Fruit fly (Drosophila melanogaster) whole organism, embryonic: ENCODE data around the gene CG4424.

Experiments used
- Atf-2 ChIP-seq: fragments of 200-800 bp; sonication (Bioruptor generic); optimal IDR thresholded peaks from 2 replicates; lab custom pipeline; 2016; ENCODE audit warnings: missing biosample characterization, missing genetic modification characterization
- Atf3 ChIP-seq: fragments of 200-800 bp; sonication (Bioruptor generic); optimal IDR thresholded peaks from 3 replicates; lab custom pipeline; 2016; ENCODE audit warnings: missing biosample characterization, missing genetic modification characterization
- CG12071 ChIP-seq: fragments of 200-800 bp; sonication (Bioruptor generic); optimal IDR thresholded peaks from 3 replicates; lab custom pipeline; 2018; ENCODE audit warnings: missing biosample characterization, mild to moderate bottlenecking, missing genetic modification characterization
- CG12155 ChIP-seq: fragments of 200-800 bp; sonication (Bioruptor generic); optimal IDR thresholded peaks from 3 replicates; lab custom pipeline; 2016; ENCODE audit warnings: missing biosample characterization, missing genetic modification characterization
- CG12942 ChIP-seq: fragments of 200-800 bp; sonication (Bioruptor generic); optimal IDR thresholded peaks from 3 replicates; lab custom pipeline; 2016; ENCODE audit warnings: missing biosample characterization, missing genetic modification characterization
- CG14965 ChIP-seq: fragments of 200-800 bp; sonication (Bioruptor generic); optimal IDR thresholded peaks from 2 replicates; lab custom pipeline; 2016; ENCODE audit warnings: missing biosample characterization, missing genetic modification characterization, borderline replicate concordance
- CG15073 ChIP-seq: fragments of 200-800 bp; sonication (Bioruptor generic); optimal IDR thresholded peaks from 2 replicates; lab custom pipeline; 2016; ENCODE audit warnings: missing biosample characterization, missing genetic modification characterization
- CG15601 ChIP-seq: fragments of 200-800 bp; sonication (Bioruptor generic); optimal IDR thresholded peaks from 3 replicates; lab custom pipeline; 2019; ENCODE audit warnings: missing biosample characterization, mild to moderate bottlenecking, missing genetic modification characterization, moderate library complexity
- CG15696 ChIP-seq: fragments of 200-800 bp; sonication (Bioruptor generic); optimal IDR thresholded peaks from 2 replicates; lab custom pipeline; 2019; ENCODE audit warnings: missing biosample characterization, mild to moderate bottlenecking, missing genetic modification characterization, moderate library complexity
- CG16779 ChIP-seq: fragments of 200-800 bp; sonication (Bioruptor generic); IDR thresholded peaks from 2 replicates; pipeline ENCODE4 v1.3.6; 2022; ENCODE audit warnings: missing biosample characterization, missing genetic modification characterization
- CG17802 ChIP-seq: fragments of 200-800 bp; sonication (Bioruptor generic); optimal IDR thresholded peaks from 2 replicates; lab custom pipeline; 2018; ENCODE audit warnings: missing biosample characterization, mild to moderate bottlenecking, missing genetic modification characterization, moderate library complexity
- CG2678 ChIP-seq: fragments of 200-800 bp; sonication (Bioruptor generic); optimal IDR thresholded peaks from 3 replicates; lab custom pipeline; 2019; ENCODE audit warnings: missing biosample characterization, mild to moderate bottlenecking, missing genetic modification characterization, moderate library complexity
- CG2712 ChIP-seq: fragments of 200-800 bp; optimal IDR thresholded peaks from 3 replicates; lab custom pipeline; 2019; ENCODE audit warnings: missing biosample characterization, mild to moderate bottlenecking, missing genetic modification characterization, moderate library complexity
- CG31441 ChIP-seq: fragments of 200-800 bp; sonication (Bioruptor generic); IDR thresholded peaks from 2 replicates; pipeline ENCODE4 v1.3.6; 2022; ENCODE audit warnings: missing biosample characterization, missing genetic modification characterization
- CG3163 ChIP-seq: fragments of 200-800 bp; sonication (Bioruptor generic); optimal IDR thresholded peaks from 3 replicates; lab custom pipeline; 2016; ENCODE audit warnings: missing biosample characterization, missing genetic modification characterization
- CG32772 ChIP-seq: fragments of 200-800 bp; sonication (Bioruptor generic); IDR thresholded peaks from 2 replicates; pipeline ENCODE4 v1.3.6; 2022; ENCODE audit warnings: missing biosample characterization, missing genetic modification characterization
- CG33213 ChIP-seq: fragments of 200-800 bp; sonication (Bioruptor generic); optimal IDR thresholded peaks from 3 replicates; lab custom pipeline; 2016; ENCODE audit warnings: missing biosample characterization, missing genetic modification characterization
- CG3995 ChIP-seq: fragments of 200-800 bp; sonication (Bioruptor generic); optimal IDR thresholded peaks from 3 replicates; lab custom pipeline; 2016; ENCODE audit warnings: missing biosample characterization, missing genetic modification characterization
- CG6765 ChIP-seq: fragments of 200-800 bp; sonication (Bioruptor generic); optimal IDR thresholded peaks from 3 replicates; lab custom pipeline; 2017; ENCODE audit warnings: missing biosample characterization, mild to moderate bottlenecking, missing genetic modification characterization
- CG7357 ChIP-seq: fragments of 200-800 bp; sonication (Bioruptor generic); IDR thresholded peaks from 3 replicates; pipeline ENCODE4 v1.3.6; 2022; ENCODE audit warnings: missing biosample characterization, missing genetic modification characterization
- Dad ChIP-seq: fragments of 200-800 bp; sonication (Bioruptor generic); optimal IDR thresholded peaks from 3 replicates; lab custom pipeline; 2016; ENCODE audit warnings: missing biosample characterization, missing genetic modification characterization
- E2f1 ChIP-seq: fragments of 200-800 bp; sonication (Bioruptor generic); IDR thresholded peaks from 2 replicates; pipeline ENCODE4 v1.3.6; 2022; ENCODE audit warnings: missing biosample characterization, missing genetic modification characterization
- Ets65A ChIP-seq: fragments of 200-800 bp; sonication (Bioruptor generic); peaks from one replicate; lab custom pipeline; 2016; ENCODE audit warnings: missing biosample characterization, missing genetic modification characterization
- HHEX ChIP-seq: fragments of 200-800 bp; sonication (Bioruptor generic); optimal IDR thresholded peaks from 3 replicates; lab custom pipeline; 2017; ENCODE audit warnings: missing biosample characterization, mild to moderate bottlenecking, missing genetic modification characterization, missing genetic modification reagents
- Hr51 ChIP-seq, 2 experiments: fragments of 200-800 bp; sonication (Bioruptor generic); optimal IDR thresholded peaks; 2 replicates in 1 of 2; 3 replicates in 1 of 2; lab custom pipeline; 2016 to 2018; ENCODE audit warnings: missing biosample characterization in 2 of 2, missing genetic modification characterization in 2 of 2, mild to moderate bottlenecking in 1 of 2, moderate library complexity in 1 of 2
- Pdp1 ChIP-seq, 2 experiments: fragments of 200-800 bp; sonication (Bioruptor generic); optimal IDR thresholded peaks; 3 replicates each; lab custom pipeline; 2016; ENCODE audit warnings: missing biosample characterization in 2 of 2, missing genetic modification characterization in 2 of 2, mild to moderate bottlenecking in 1 of 2, moderate library complexity in 1 of 2
- Scr ChIP-seq: fragments of 200-800 bp; sonication (Bioruptor generic); IDR thresholded peaks from 2 replicates; pipeline ENCODE4 v1.3.6; 2022; ENCODE audit warnings: missing biosample characterization, missing genetic modification characterization; ENCODE audit not compliant: partially characterized antibody
- Sin3A ChIP-seq: fragments of >200 bp; optimal IDR thresholded peaks from 2 replicates; lab custom pipeline; 2018
- ac ChIP-seq: fragments of 200-800 bp; sonication (Bioruptor generic); optimal IDR thresholded peaks from 3 replicates; lab custom pipeline; 2017; ENCODE audit warnings: missing biosample characterization, mild to moderate bottlenecking, missing genetic modification characterization
- al ChIP-seq: fragments of 200-800 bp; sonication (Bioruptor generic); IDR thresholded peaks from 2 replicates; pipeline ENCODE4 v1.3.6; 2022; ENCODE audit warnings: missing biosample characterization, missing genetic modification characterization
- ap ChIP-seq: fragments of 200-800 bp; sonication (Bioruptor generic); IDR thresholded peaks from 2 replicates; pipeline ENCODE4 v1.3.6; 2022; ENCODE audit warnings: missing biosample characterization, missing genetic modification characterization
- bcd ChIP-seq: fragments of 200-800 bp; sonication (Bioruptor generic); optimal IDR thresholded peaks from 2 replicates; lab custom pipeline; 2017; ENCODE audit warnings: missing biosample characterization, mild to moderate bottlenecking, missing genetic modification characterization
- cg ChIP-seq: fragments of 200-800 bp; sonication (Bioruptor generic); optimal IDR thresholded peaks from 3 replicates; lab custom pipeline; 2019; ENCODE audit warnings: missing biosample characterization, mild to moderate bottlenecking, missing genetic modification characterization, moderate library complexity
- dimm ChIP-seq: fragments of 200-800 bp; sonication (Bioruptor generic); IDR thresholded peaks from 2 replicates; pipeline ENCODE4 v1.3.6; 2022; ENCODE audit warnings: missing biosample characterization, missing genetic modification characterization
- disco-r ChIP-seq: fragments of 200-800 bp; sonication (Bioruptor generic); optimal IDR thresholded peaks from 2 replicates; lab custom pipeline; 2016; ENCODE audit warnings: missing biosample characterization, missing genetic modification characterization
- dm ChIP-seq: fragments of 200-800 bp; sonication (Bioruptor generic); optimal IDR thresholded peaks from 3 replicates; lab custom pipeline; 2016; ENCODE audit warnings: missing biosample characterization, missing genetic modification characterization
- fd3F ChIP-seq: fragments of 200-800 bp; sonication (Bioruptor generic); optimal IDR thresholded peaks from 2 replicates; lab custom pipeline; 2018; ENCODE audit warnings: missing biosample characterization, mild to moderate bottlenecking, missing genetic modification characterization, moderate library complexity
- fd64A ChIP-seq: fragments of 200-800 bp; sonication (Bioruptor generic); optimal IDR thresholded peaks from 3 replicates; lab custom pipeline; 2018; ENCODE audit warnings: missing biosample characterization, mild to moderate bottlenecking, missing genetic modification characterization
- gro ChIP-seq: fragments of 200-800 bp; sonication (Bioruptor generic); optimal IDR thresholded peaks from 2 replicates; lab custom pipeline; 2016; ENCODE audit warnings: missing biosample characterization, missing genetic modification characterization
- gsb ChIP-seq: fragments of 200-800 bp; sonication (Bioruptor generic); IDR thresholded peaks from 2 replicates; pipeline ENCODE4 v1.3.6; 2022; ENCODE audit warnings: missing biosample characterization, missing genetic modification characterization
- h ChIP-seq: fragments of >200 bp; optimal IDR thresholded peaks from 2 replicates; lab custom pipeline; 2017
- lov ChIP-seq, 2 experiments: fragments of 200-800 bp in 1 of 2; fragments of >200 bp in 1 of 2; sonication (Bioruptor generic) in 1 of 2; IDR thresholded peaks in 1 of 2; optimal IDR thresholded peaks in 1 of 2; 2 replicates in 1 of 2; 3 replicates in 1 of 2; pipeline versions ENCODE4 v1.3.6 to Lab custom; 2017 to 2022; ENCODE audit warnings: missing biosample characterization in 1 of 2, missing genetic modification characterization in 1 of 2
- luna ChIP-seq: fragments of 200-800 bp; sonication (Bioruptor generic); optimal IDR thresholded peaks from 2 replicates; lab custom pipeline; 2016; ENCODE audit warnings: missing biosample characterization, missing genetic modification characterization
- pita ChIP-seq: fragments of 200-800 bp; sonication (Bioruptor generic); optimal IDR thresholded peaks from 2 replicates; lab custom pipeline; 2017; ENCODE audit warnings: missing biosample characterization, mild to moderate bottlenecking, missing genetic modification characterization
- rib ChIP-seq: fragments of 200-800 bp; sonication (Bioruptor generic); IDR thresholded peaks from 2 replicates; pipeline ENCODE4 v1.3.6; 2022; ENCODE audit warnings: missing biosample characterization, missing genetic modification characterization
- row ChIP-seq: fragments of 200-800 bp; sonication (Bioruptor generic); IDR thresholded peaks from 3 replicates; pipeline ENCODE4 v1.3.6; 2022; ENCODE audit warnings: missing biosample characterization, missing genetic modification characterization
- tap ChIP-seq: fragments of 200-800 bp; optimal IDR thresholded peaks from 3 replicates; lab custom pipeline; 2019; ENCODE audit warnings: missing biosample characterization, mild to moderate bottlenecking, missing genetic modification characterization, moderate library complexity
- twi ChIP-seq: fragments of 200-800 bp; optimal IDR thresholded peaks from 2 replicates; lab custom pipeline; 2019; ENCODE audit warnings: missing biosample characterization, mild to moderate bottlenecking, missing genetic modification characterization, moderate library complexity
- wor ChIP-seq: fragments of 200-800 bp; sonication (Bioruptor generic); IDR thresholded peaks from 2 replicates; pipeline ENCODE4 v1.3.6; 2022; ENCODE audit warnings: missing biosample characterization, missing genetic modification characterization
- zen ChIP-seq: fragments of 200-800 bp; sonication (Bioruptor generic); optimal IDR thresholded peaks from 3 replicates; lab custom pipeline; 2018; ENCODE audit warnings: missing biosample characterization, mild to moderate bottlenecking, missing genetic modification characterization, moderate library complexity

CG4424 gene

DNA sequence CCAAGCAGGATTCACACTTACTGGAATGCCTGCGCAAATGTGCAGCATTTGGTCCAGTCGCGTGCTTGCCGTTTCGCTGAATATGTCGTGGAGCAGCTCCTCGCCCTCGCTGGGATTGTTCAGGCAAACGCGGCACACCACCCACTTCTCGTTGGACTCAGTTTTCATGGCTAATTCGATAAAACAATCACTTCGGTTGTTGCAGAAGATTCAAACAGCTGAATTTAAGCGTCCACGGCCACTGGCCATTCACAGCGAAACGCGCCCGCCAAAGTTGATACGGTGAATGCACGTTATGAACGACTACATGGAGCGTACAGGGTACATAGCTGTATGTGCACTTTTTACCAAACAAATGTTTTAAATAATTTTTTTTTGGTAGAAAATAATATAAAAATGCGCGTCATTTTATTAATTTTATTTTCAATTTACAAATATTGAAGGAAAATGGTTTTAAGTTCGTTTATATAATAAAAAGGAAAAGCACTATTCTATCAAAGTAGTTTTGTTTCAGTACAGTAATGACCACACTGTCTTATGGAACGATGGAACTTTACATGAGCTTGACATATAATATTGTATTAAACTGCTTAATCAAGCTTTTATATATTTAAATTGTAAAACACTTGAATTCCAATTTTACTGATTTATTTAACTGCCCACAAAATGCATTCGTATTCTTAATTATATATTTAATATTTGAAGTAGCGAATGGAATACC is 3.4 kb upstream of the CG4424 start, which contains the start of gene trem (continued):
- TF ChIP-seq CG3995 (GFP tag; lab: Kevin White, UChicago) (peak; percentile 31), CG12071 (GFP tag; lab: Kevin White, UChicago) (no peak), dimm (no peak), tap (tag; lab: Kevin White, UChicago) (no peak), gsb (no peak), CG16779 (GFP tag; lab: Robert Waterston, UW) (0 out of 2 replicates have a peak, but pooled peaks have one; percentile 35), bcd (GFP tag; lab: Kevin White, UChicago) (peak; percentile 79), Dad (GFP tag; lab: Kevin White, UChicago) (no peak), zen (tag; lab: Kevin White, UChicago) (peak; percentile 76), fd3F (GFP tag; lab: Kevin White, UChicago) (peak; percentile 67), CG15696 (tag; lab: Kevin White, UChicago) (peak; percentile 73), Ets65A (GFP tag; lab: Kevin White, UChicago) (peak; percentile 96), CG31441 (GFP tag; lab: Robert Waterston, UW) (no peak; the same call in none of the 2 replicates), Atf-2 (GFP tag; lab: Kevin White, UChicago) (no peak), twi (peak; percentile 67), cg (GFP tag; lab: Kevin White, UChicago) (no peak), CG15601 (tag; lab: Kevin White, UChicago) (peak; percentile 55), gro (GFP tag; lab: Kevin White, UChicago) (no peak), CG12942 (GFP tag; lab: Kevin White, UChicago) (peak; percentile 64), CG32772 (GFP tag; lab: Robert Waterston, UW) (peak; percentile 67; the same call in 1 of the 2 replicates), pita (no peak), Scr (GFP tag; lab: Robert Waterston, UW) (peak; percentile 17; the same call in 1 of the 2 replicates), wor (GFP tag; lab: Robert Waterston, UW) (no peak), CG12155 (GFP tag; lab: Kevin White, UChicago) (peak; percentile 74), CG7357 (GFP tag; lab: Robert Waterston, UW) (peak; percentile 55; the same call in 1 of the 3 replicates), luna (GFP tag; lab: Kevin White, UChicago) (no peak), HHEX (peak; percentile 69), CG14965 (no peak), al (GFP tag; lab: Robert Waterston, UW) (peak; percentile 69), CG33213 (no peak), h (lab: Kevin White, UChicago) (no peak), ap (GFP tag; lab: Robert Waterston, UW) (0 out of 2 replicates have a peak, but pooled peaks have one; percentile 31), fd64A (no peak), lov (optimal IDR thresholded peaks at IDR 0.05; lab: Kevin White, UChicago) (no peak), lov (GFP tag; IDR thresholded peaks at IDR 0.05; lab: Robert Waterston, UW) (no peak), dm (GFP tag; lab: Kevin White, UChicago) (no peak), E2f1 (GFP tag; lab: Robert Waterston, UW) (peak; percentile 67), Pdp1 (GFP tag; optimal IDR thresholded peaks at IDR 0.05; lab: Kevin White, UChicago) (peak in 1 of 2 experiments; percentile 57), CG6765 (GFP tag; lab: Kevin White, UChicago) (peak; percentile 19), row (GFP tag; lab: Robert Waterston, UW) (peak; percentile 97), CG3163 (GFP tag; lab: Kevin White, UChicago) (no peak), ac (GFP tag; lab: Kevin White, UChicago) (no peak), Sin3A (peak; percentile 0), rib (GFP tag; lab: Robert Waterston, UW) (no peak), Hr51 (GFP tag; optimal IDR thresholded peaks at IDR 0.05; lab: Kevin White, UChicago) (peak; percentile 12 to 74), CG2712 (peak; percentile 81), disco-r (GFP tag; lab: Kevin White, UChicago) (no peak), CG15073 (GFP tag; lab: Kevin White, UChicago) (no peak), CG17802 (tag; lab: Kevin White, UChicago) (peak; percentile 41), Atf3 (GFP tag; lab: Kevin White, UChicago) (no peak), CG2678 (tag; lab: Kevin White, UChicago) (peak; percentile 83)
